Worm (Caenorhabditis elegans): ENCODE data around the gene pqn-65.

Gene pqn-65

ce11 chrX:4619582-4619981, at the start of gene pqn-65:
pqn-65 (minus strand) TSS chrX:4619635.
- TF ChIP-seq scrt-1 (GFP tag; IDR thresholded peaks at IDR 0.05) (no peak), sea-1 (GFP tag; conservative IDR thresholded peaks at IDR 0.05) (no peak)

- TF ChIP-seq tbx-37 (GFP tag; conservative IDR thresholded peaks at IDR 0.05) (no peak), tra-4 (tag; optimal IDR thresholded peaks at IDR 0.05) (no peak), tbx-11 (GFP tag; IDR thresholded peaks at IDR 0.05) (no peak), hmg-4 (GFP tag; optimal IDR thresholded peaks at IDR 0.05) (no peak), pes-1 (GFP tag; IDR thresholded peaks at IDR 0.05) (no peak), F13C5.2 (tag; optimal IDR thresholded peaks at IDR 0.05) (no peak), B0310.2 (tag; optimal IDR thresholded peaks at IDR 0.05) (no peak), aly-1 (tag; optimal IDR thresholded peaks at IDR 0.05) (no peak), ceh-36 (tag; optimal IDR thresholded peaks at IDR 0.05) (no peak), hmbx-1 (tag; optimal IDR thresholded peaks at IDR 0.05) (no peak), ceh-13 (GFP tag; optimal IDR thresholded peaks at IDR 0.05) (no peak), sea-1 (GFP tag; conservative IDR thresholded peaks at IDR 0.05) (no peak), hnd-1 (tag; optimal IDR thresholded peaks at IDR 0.05) (no peak), flt-1 (GFP tag; IDR thresholded peaks at IDR 0.05) (no peak), ets-7 (tag; optimal IDR thresholded peaks at IDR 0.05) (no peak), scrt-1 (GFP tag; IDR thresholded peaks at IDR 0.05) (no peak)
These were observed 48.4 kb upstream of the pqn-65 start, which contains the start of gene mfsd-12 for ce11 chrX:4667788-4668187. mfsd-12 (plus strand) TSS chrX:4668088.

DNA sequence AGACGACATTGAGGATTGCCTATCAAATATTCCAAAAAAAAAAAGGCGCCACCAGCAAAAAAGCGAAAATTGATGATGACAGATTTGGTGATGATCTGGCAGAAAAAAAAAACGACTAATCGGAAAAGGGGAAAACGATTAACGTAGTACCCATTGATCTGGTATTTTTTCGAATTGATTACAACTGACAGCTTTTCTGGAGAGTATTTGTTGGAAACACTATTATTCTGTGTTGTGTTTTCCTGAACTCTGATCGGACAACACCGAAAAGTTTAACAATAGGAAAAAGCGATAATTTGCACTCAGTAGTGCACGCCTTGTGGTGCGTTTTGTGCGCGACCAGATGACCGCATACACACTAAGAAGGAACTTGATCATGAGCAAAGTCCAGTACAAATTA, 45.2 kb upstream of the pqn-65 start:
- no peak for TF ChIP-seq tbx-37 (GFP tag; conservative IDR thresholded peaks at IDR 0.05)
- no peak for TF ChIP-seq F13C5.2 (tag; optimal IDR thresholded peaks at IDR 0.05)
- no peak for TF ChIP-seq tbx-11 (GFP tag; IDR thresholded peaks at IDR 0.05)
- TF ChIP-seq ceh-36 (tag; optimal IDR thresholded peaks at IDR 0.05): no peak
- TF ChIP-seq hnd-1 (tag; optimal IDR thresholded peaks at IDR 0.05): no peak
- TF ChIP-seq hmbx-1 (tag; optimal IDR thresholded peaks at IDR 0.05): no peak
- TF ChIP-seq aly-1 (tag; optimal IDR thresholded peaks at IDR 0.05): no peak
- TF ChIP-seq scrt-1 (GFP tag; IDR thresholded peaks at IDR 0.05): no peak
- no peak for TF ChIP-seq ama-1 (optimal IDR thresholded peaks at IDR 0.05)
- TF ChIP-seq flt-1 (GFP tag; IDR thresholded peaks at IDR 0.05): no peak
- TF ChIP-seq tra-4 (tag; optimal IDR thresholded peaks at IDR 0.05): no peak
- TF ChIP-seq B0310.2 (tag; optimal IDR thresholded peaks at IDR 0.05): no peak
- TF ChIP-seq hmg-4 (GFP tag; optimal IDR thresholded peaks at IDR 0.05): no peak
- no peak for TF ChIP-seq ceh-13 (GFP tag; optimal IDR thresholded peaks at IDR 0.05)
- TF ChIP-seq ets-7 (tag; optimal IDR thresholded peaks at IDR 0.05): no peak
- no peak for TF ChIP-seq pes-1 (GFP tag; IDR thresholded peaks at IDR 0.05)
- TF ChIP-seq sea-1 (GFP tag; conservative IDR thresholded peaks at IDR 0.05): no peak

ce11 chrX:4662964-4663684, 43.7 kb upstream of the pqn-65 start:
- TF ChIP-seq tbx-37 (GFP tag; conservative IDR thresholded peaks at IDR 0.05) (no peak), B0310.2 (tag; optimal IDR thresholded peaks at IDR 0.05) (no peak), ets-7 (tag; optimal IDR thresholded peaks at IDR 0.05) (no peak)

DNA sequence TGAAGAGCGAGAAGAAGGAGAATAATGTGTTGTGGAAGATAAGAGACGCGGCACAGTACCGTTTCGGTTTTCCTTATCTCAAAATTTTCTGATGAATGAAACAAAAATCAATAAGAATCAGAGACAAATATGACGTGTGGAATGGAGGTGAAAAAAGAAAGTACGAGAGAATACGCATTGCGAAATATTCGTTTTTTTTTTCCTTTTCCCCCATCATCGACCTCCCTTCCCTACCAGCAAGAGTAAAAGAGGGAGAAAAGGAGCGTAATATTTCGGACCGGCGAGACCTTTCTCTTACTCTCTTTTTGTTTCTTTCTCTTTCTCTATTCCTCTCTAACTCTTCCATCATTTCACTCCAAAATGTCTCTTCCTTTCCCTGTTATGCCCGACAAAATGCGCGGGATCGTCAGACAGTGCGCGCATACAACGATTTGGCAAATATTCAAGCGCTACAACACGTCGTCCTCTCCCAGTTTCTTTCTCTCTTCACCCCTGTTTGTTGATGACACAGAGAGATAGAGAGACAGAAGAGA, 42.9 kb upstream of the pqn-65 start:
- TF ChIP-seq F13C5.2 (tag; optimal IDR thresholded peaks at IDR 0.05) (no peak), tra-4 (tag; optimal IDR thresholded peaks at IDR 0.05) (no peak), hmbx-1 (tag; optimal IDR thresholded peaks at IDR 0.05) (no peak), tbx-11 (GFP tag; IDR thresholded peaks at IDR 0.05) (no peak), aly-1 (tag; optimal IDR thresholded peaks at IDR 0.05) (no peak), ets-7 (tag; optimal IDR thresholded peaks at IDR 0.05) (no peak), hnd-1 (tag; optimal IDR thresholded peaks at IDR 0.05) (no peak), ama-1 (optimal IDR thresholded peaks at IDR 0.05) (no peak), tbx-37 (GFP tag; conservative IDR thresholded peaks at IDR 0.05) (no peak), B0310.2 (tag; optimal IDR thresholded peaks at IDR 0.05) (no peak), hmg-4 (GFP tag; optimal IDR thresholded peaks at IDR 0.05) (no peak), scrt-1 (GFP tag; IDR thresholded peaks at IDR 0.05) (no peak), pes-1 (GFP tag; IDR thresholded peaks at IDR 0.05) (no peak), flt-1 (GFP tag; IDR thresholded peaks at IDR 0.05) (no peak), ceh-13 (GFP tag; optimal IDR thresholded peaks at IDR 0.05) (no peak), sea-1 (GFP tag; conservative IDR thresholded peaks at IDR 0.05) (no peak)

- TF ChIP-seq tra-4 (tag; optimal IDR thresholded peaks at IDR 0.05): no peak
- TF ChIP-seq ama-1 (optimal IDR thresholded peaks at IDR 0.05): no peak
- TF ChIP-seq hnd-1 (tag; optimal IDR thresholded peaks at IDR 0.05): no peak
- no peak for TF ChIP-seq hmbx-1 (tag; optimal IDR thresholded peaks at IDR 0.05)
- TF ChIP-seq tbx-37 (GFP tag; conservative IDR thresholded peaks at IDR 0.05): no peak
- no peak for TF ChIP-seq aly-1 (tag; optimal IDR thresholded peaks at IDR 0.05)
- no peak for TF ChIP-seq ceh-13 (GFP tag; optimal IDR thresholded peaks at IDR 0.05)
- TF ChIP-seq pes-1 (GFP tag; IDR thresholded peaks at IDR 0.05): no peak
- no peak for TF ChIP-seq tbx-11 (GFP tag; IDR thresholded peaks at IDR 0.05)
These were observed 40.9 kb upstream of the pqn-65 start, which contains the start of gene nhr-45 for ce11 chrX:4660268-4660880. nhr-45 (minus strand) TSS chrX:4660318.

DNA sequence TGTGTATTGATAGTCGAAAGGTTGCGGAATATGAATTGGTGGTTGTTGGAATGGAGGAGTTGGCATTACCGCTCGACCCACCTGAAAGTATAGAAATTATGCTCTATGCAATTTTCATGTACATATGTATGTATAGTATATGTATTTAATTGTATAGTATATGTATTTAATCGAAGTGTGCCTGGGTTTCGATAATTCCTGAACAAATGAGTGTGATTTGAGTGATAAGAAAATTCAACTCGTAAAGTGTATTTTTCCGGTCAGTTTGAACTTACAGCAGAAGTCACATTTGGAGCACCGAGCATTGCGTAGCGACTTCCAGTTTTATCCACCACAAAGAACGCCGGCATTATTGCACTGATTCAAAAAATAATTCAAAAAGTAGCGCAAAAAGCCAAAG, 39.3 kb upstream of the pqn-65 start:
- no peak for TF ChIP-seq scrt-1 (GFP tag; IDR thresholded peaks at IDR 0.05)
- no peak for TF ChIP-seq hmg-4 (GFP tag; optimal IDR thresholded peaks at IDR 0.05)
- no peak for TF ChIP-seq tra-4 (tag; optimal IDR thresholded peaks at IDR 0.05)
- TF ChIP-seq F13C5.2 (tag; optimal IDR thresholded peaks at IDR 0.05): no peak
- no peak for TF ChIP-seq B0310.2 (tag; optimal IDR thresholded peaks at IDR 0.05)
- no peak for TF ChIP-seq ceh-13 (GFP tag; optimal IDR thresholded peaks at IDR 0.05)
- no peak for TF ChIP-seq aly-1 (tag; optimal IDR thresholded peaks at IDR 0.05)
- no peak for TF ChIP-seq ceh-36 (tag; optimal IDR thresholded peaks at IDR 0.05)
- no peak for TF ChIP-seq sea-1 (GFP tag; conservative IDR thresholded peaks at IDR 0.05)
- TF ChIP-seq hmbx-1 (tag; optimal IDR thresholded peaks at IDR 0.05): no peak
- no peak for TF ChIP-seq ets-7 (tag; optimal IDR thresholded peaks at IDR 0.05)

Measured in whole organism, early embryonic.